Worm (Caenorhabditis elegans): Measurements from ENCODE around the gene nmt-1.

nmt-1 gene

ce11 chrIII:6141532-6141931, 25.4 kb upstream of the nmt-1 start:
- TF ChIP-seq lin-32 (GFP tag; optimal IDR thresholded peaks at IDR 0.05) (no peak), cnd-1 (tag; optimal IDR thresholded peaks at IDR 0.05) (no peak), lsy-2 (tag; optimal IDR thresholded peaks at IDR 0.05) (no peak), sem-2 (GFP tag; optimal IDR thresholded peaks at IDR 0.05) (no peak), mab-5 (tag; optimal IDR thresholded peaks at IDR 0.05) (no peak), sptf-1 (tag; optimal IDR thresholded peaks at IDR 0.05) (no peak), ceh-83 (GFP tag; optimal IDR thresholded peaks at IDR 0.05) (no peak), zip-8 (tag; optimal IDR thresholded peaks at IDR 0.05) (no peak), flh-1 (GFP tag; optimal IDR thresholded peaks at IDR 0.05) (no peak), drap-1 (GFP tag; optimal IDR thresholded peaks at IDR 0.05) (no peak), M03D4.4 (tag; optimal IDR thresholded peaks at IDR 0.05) (no peak), lin-13 (tag; optimal IDR thresholded peaks at IDR 0.05) (no peak), ces-1 (GFP tag; optimal IDR thresholded peaks at IDR 0.05) (no peak)

ce11 chrIII:6140818-6141217, 24.7 kb upstream of the nmt-1 start:
- TF ChIP-seq elt-3 (tag; optimal IDR thresholded peaks at IDR 0.05) (no peak), unc-39 (tag; optimal IDR thresholded peaks at IDR 0.05) (no peak), lin-13 (tag; optimal IDR thresholded peaks at IDR 0.05) (no peak), ceh-39 (tag; optimal IDR thresholded peaks at IDR 0.05) (no peak), mep-1 (tag; optimal IDR thresholded peaks at IDR 0.05) (no peak), cnd-1 (tag; optimal IDR thresholded peaks at IDR 0.05) (no peak), zip-8 (tag; optimal IDR thresholded peaks at IDR 0.05) (no peak), blmp-1 (tag; optimal IDR thresholded peaks at IDR 0.05) (no peak), ces-1 (GFP tag; optimal IDR thresholded peaks at IDR 0.05) (no peak), sem-2 (GFP tag; optimal IDR thresholded peaks at IDR 0.05) (no peak), ceh-83 (GFP tag; optimal IDR thresholded peaks at IDR 0.05) (no peak), lsy-2 (tag; optimal IDR thresholded peaks at IDR 0.05) (no peak), nhr-2 (tag; optimal IDR thresholded peaks at IDR 0.05) (no peak), elt-1 (tag; optimal IDR thresholded peaks at IDR 0.05; ENCODE audit: borderline replicate concordance, insufficient read depth) (no peak), ceh-43 (GFP tag; optimal IDR thresholded peaks at IDR 0.05) (no peak), flh-1 (GFP tag; optimal IDR thresholded peaks at IDR 0.05) (no peak)

ce11 chrIII:6139932-6140612, 23.9 kb upstream of the nmt-1 start:
- peak; percentile 12 for TF ChIP-seq unc-120 (tag; optimal IDR thresholded peaks at IDR 0.05; ENCODE audit: poor library complexity, severe bottlenecking)
- TF ChIP-seq zip-8 (tag; optimal IDR thresholded peaks at IDR 0.05), result no peak
- peak; percentile 30 for TF ChIP-seq ces-1 (GFP tag; optimal IDR thresholded peaks at IDR 0.05)
- no peak for TF ChIP-seq nhr-237 (tag; optimal IDR thresholded peaks at IDR 0.05)

- TF ChIP-seq pha-4 (tag; optimal IDR thresholded peaks at IDR 0.05) (no peak), lin-32 (GFP tag; optimal IDR thresholded peaks at IDR 0.05) (no peak)
These were observed 23.2 kb upstream of the nmt-1 start for ce11 chrIII:6139328-6139727.

ce11 chrIII:6138457-6138856, 22.3 kb upstream of the nmt-1 start:
- TF ChIP-seq hlh-1 (tag; optimal IDR thresholded peaks at IDR 0.05), result peak; percentile 72
- TF ChIP-seq lin-13 (tag; optimal IDR thresholded peaks at IDR 0.05), result no peak
- no peak for TF ChIP-seq nhr-2 (tag; optimal IDR thresholded peaks at IDR 0.05)
- no peak for TF ChIP-seq ceh-39 (tag; optimal IDR thresholded peaks at IDR 0.05)
- TF ChIP-seq unc-120 (tag; optimal IDR thresholded peaks at IDR 0.05; ENCODE audit: poor library complexity, severe bottlenecking), result peak; percentile 91
- no peak for TF ChIP-seq nhr-12 (tag; optimal IDR thresholded peaks at IDR 0.05)
- TF ChIP-seq cnd-1 (tag; optimal IDR thresholded peaks at IDR 0.05), result peak; percentile 15
- TF ChIP-seq flh-1 (GFP tag; optimal IDR thresholded peaks at IDR 0.05), result no peak
- TF ChIP-seq nhr-28 (tag; optimal IDR thresholded peaks at IDR 0.05), result no peak
- TF ChIP-seq ztf-11 (tag; optimal IDR thresholded peaks at IDR 0.05), result no peak
- TF ChIP-seq snpc-4 (tag; optimal IDR thresholded peaks at IDR 0.05), result no peak
- TF ChIP-seq unc-39 (tag; optimal IDR thresholded peaks at IDR 0.05), result no peak
- peak; percentile 21 for TF ChIP-seq ces-1 (GFP tag; optimal IDR thresholded peaks at IDR 0.05)
- no peak for TF ChIP-seq ham-2 (GFP tag; optimal IDR thresholded peaks at IDR 0.05)
- TF ChIP-seq nhr-237 (tag; optimal IDR thresholded peaks at IDR 0.05), result no peak
- peak; percentile 86 for TF ChIP-seq unc-62 (GFP tag; optimal IDR thresholded peaks at IDR 0.05)
- TF ChIP-seq blmp-1 (tag; optimal IDR thresholded peaks at IDR 0.05), result no peak
- TF ChIP-seq mab-5 (tag; optimal IDR thresholded peaks at IDR 0.05), result no peak
- TF ChIP-seq zip-8 (tag; optimal IDR thresholded peaks at IDR 0.05), result no peak
- TF ChIP-seq M03D4.4 (tag; optimal IDR thresholded peaks at IDR 0.05), result peak; percentile 43
- peak; percentile 4 for TF ChIP-seq mls-2 (tag; optimal IDR thresholded peaks at IDR 0.05)
- peak; percentile 2 for TF ChIP-seq sptf-1 (tag; optimal IDR thresholded peaks at IDR 0.05)
- TF ChIP-seq bed-3 (GFP tag; optimal IDR thresholded peaks at IDR 0.05), result no peak
- no peak for TF ChIP-seq sem-2 (GFP tag; optimal IDR thresholded peaks at IDR 0.05)
- TF ChIP-seq pha-4 (tag; optimal IDR thresholded peaks at IDR 0.05), result no peak
